Comparison of ENCODE assay signal across 1 fruit fly cellular context in the genomic region with DNA sequence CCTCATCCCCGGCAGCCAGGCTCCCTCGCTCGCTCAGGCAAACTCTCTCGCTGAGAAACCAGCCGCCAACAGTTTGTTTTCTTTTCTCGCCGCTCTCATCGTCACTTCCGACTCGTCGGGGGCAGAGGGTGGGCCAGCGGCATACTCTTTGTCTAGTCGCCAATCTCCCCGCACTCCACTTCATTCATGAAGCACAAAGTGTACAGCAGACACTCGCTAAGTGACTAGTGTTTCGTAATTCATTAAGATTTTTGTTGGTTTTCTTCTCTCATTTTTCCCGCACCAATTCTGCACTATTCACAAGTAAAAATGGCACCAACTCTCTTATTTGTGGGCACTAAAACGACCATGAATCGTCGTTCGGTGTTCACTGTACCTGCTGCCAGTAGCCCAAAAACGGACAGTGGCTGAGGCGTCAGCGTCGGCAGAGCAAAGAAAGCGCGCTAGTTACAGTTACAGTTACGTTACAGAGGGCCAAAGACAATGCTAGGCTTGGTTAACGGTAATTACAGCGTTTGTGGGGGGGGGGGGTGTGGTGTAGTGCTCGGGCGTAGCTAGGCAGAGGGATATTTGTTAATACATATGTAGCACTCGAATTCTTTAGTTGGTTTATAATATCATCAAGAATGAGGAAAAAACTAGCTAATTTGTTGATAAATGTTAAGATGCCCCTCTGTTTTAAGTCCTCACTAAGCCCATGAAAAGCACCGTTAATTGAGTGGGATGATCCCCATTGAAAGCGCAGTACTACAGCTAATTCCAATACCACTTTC.
TF ChIP-seq lines count a peak whose summit lies in the region.

No protein-coding gene starts in this region.

TF ChIP-seq in whole organism, embryonic, 481 proteins besides CTCF, POLR2A, EP300 and RAD21 (continued from another document and continues in another):
- TF ChIP-seq twi (tag; optimal IDR thresholded peaks at IDR 0.05; lab: Kevin White, UChicago) = peak; percentile 94
- peak; percentile 90 for TF ChIP-seq psq (GFP tag; optimal IDR thresholded peaks at IDR 0.05; lab: Kevin White, UChicago)
- peak; percentile 99 for TF ChIP-seq Optix (GFP tag; IDR thresholded peaks at IDR 0.05; lab: Robert Waterston, UW)
- TF ChIP-seq CG3407 (GFP tag; optimal IDR thresholded peaks at IDR 0.05; lab: Kevin White, UChicago) = peak; percentile 98
- TF ChIP-seq zen2 (GFP tag; IDR thresholded peaks at IDR 0.05; lab: Robert Waterston, UW; ENCODE audit: partially characterized antibody) = no peak
- TF ChIP-seq bbx (GFP tag; IDR thresholded peaks at IDR 0.05; lab: Robert Waterston, UW; ENCODE audit: partially characterized antibody) = no peak; the same call in 1 of the 2 replicates
- TF ChIP-seq Sry-β (GFP tag; optimal IDR thresholded peaks at IDR 0.05; lab: Kevin White, UChicago) = peak; percentile 68
- TF ChIP-seq CG18619 (GFP tag; optimal IDR thresholded peaks at IDR 0.05; lab: Kevin White, UChicago) = peak; percentile 98
- peak; percentile 99 for TF ChIP-seq NfI (GFP tag; optimal IDR thresholded peaks at IDR 0.05; lab: Kevin White, UChicago)
- TF ChIP-seq sd (tag; optimal IDR thresholded peaks at IDR 0.05; lab: Kevin White, UChicago) = peak; percentile 94
- TF ChIP-seq CG4404 (GFP tag; IDR thresholded peaks at IDR 0.05; lab: Robert Waterston, UW) = peak; percentile 97
- TF ChIP-seq ssp (GFP tag; IDR thresholded peaks at IDR 0.05; lab: Robert Waterston, UW) = peak; percentile 94
- peak; percentile 97 for TF ChIP-seq CG11723 (GFP tag; optimal IDR thresholded peaks at IDR 0.05; lab: Kevin White, UChicago)
- TF ChIP-seq onecut (GFP tag; IDR thresholded peaks at IDR 0.05; lab: Robert Waterston, UW) = peak; percentile 96
- TF ChIP-seq CG9609 (GFP tag; optimal IDR thresholded peaks at IDR 0.05; lab: Kevin White, UChicago) = peak; percentile 99
- peak; percentile 95 for TF ChIP-seq CG7987 (GFP tag; optimal IDR thresholded peaks at IDR 0.05; lab: Kevin White, UChicago)
- peak; percentile 98 for TF ChIP-seq cato (GFP tag; optimal IDR thresholded peaks at IDR 0.05; lab: Kevin White, UChicago; ENCODE audit: borderline replicate concordance)
- TF ChIP-seq trh (GFP tag; optimal IDR thresholded peaks at IDR 0.05; lab: Kevin White, UChicago) = peak; percentile 96
- peak; percentile 98 for TF ChIP-seq CG30431 (GFP tag; optimal IDR thresholded peaks at IDR 0.05; lab: Kevin White, UChicago)
- TF ChIP-seq Pdp1 (GFP tag; optimal IDR thresholded peaks at IDR 0.05; lab: Kevin White, UChicago) = peak; percentile 99
- TF ChIP-seq H2.0 (GFP tag; IDR thresholded peaks at IDR 0.05; lab: Robert Waterston, UW) = peak; percentile 98
- TF ChIP-seq esg (GFP tag; conservative IDR thresholded peaks at IDR 0.05; lab: Robert Waterston, UW) = peak; percentile 98
- peak; percentile 94 for TF ChIP-seq CG8359 (GFP tag; optimal IDR thresholded peaks at IDR 0.05; lab: Kevin White, UChicago; ENCODE audit: borderline replicate concordance)
- peak; percentile 97 for TF ChIP-seq CG17361 (GFP tag; IDR thresholded peaks at IDR 0.05; lab: Robert Waterston, UW)
- TF ChIP-seq yki (optimal IDR thresholded peaks at IDR 0.05; lab: Kevin White, UChicago) = no peak
- peak; percentile 98 for TF ChIP-seq CG1792 (GFP tag; optimal IDR thresholded peaks at IDR 0.05; lab: Kevin White, UChicago)
- no peak for TF ChIP-seq hth (optimal IDR thresholded peaks at IDR 0.05; lab: Kevin White, UChicago)
- TF ChIP-seq unpg (GFP tag; optimal IDR thresholded peaks at IDR 0.05; lab: Kevin White, UChicago) = peak; percentile 99
- TF ChIP-seq tap (tag; optimal IDR thresholded peaks at IDR 0.05; lab: Kevin White, UChicago) = peak; percentile 99
- peak; percentile 99 for TF ChIP-seq CG4617 (GFP tag; optimal IDR thresholded peaks at IDR 0.05; lab: Kevin White, UChicago; ENCODE audit: borderline replicate concordance)
- TF ChIP-seq dan (GFP tag; IDR thresholded peaks at IDR 0.05; lab: Robert Waterston, UW) = peak; percentile 91
- TF ChIP-seq lola (GFP tag; optimal IDR thresholded peaks at IDR 0.05; lab: Kevin White, UChicago) = peak in 1 of 3 experiments; percentile 94
- peak; percentile 99 for TF ChIP-seq ci (GFP tag; IDR thresholded peaks at IDR 0.05; lab: Robert Waterston, UW)
- peak; percentile 93 for TF ChIP-seq TFAM (GFP tag; optimal IDR thresholded peaks at IDR 0.05; lab: Kevin White, UChicago)
- peak; percentile 98 for TF ChIP-seq fu2 (GFP tag; optimal IDR thresholded peaks at IDR 0.05; lab: Kevin White, UChicago)
- peak; percentile 99 for TF ChIP-seq tx (GFP tag; optimal IDR thresholded peaks at IDR 0.05; lab: Kevin White, UChicago)
- peak; percentile 95 for TF ChIP-seq CG10431 (GFP tag; optimal IDR thresholded peaks at IDR 0.05; lab: Kevin White, UChicago)
- peak; percentile 98 for TF ChIP-seq crc (GFP tag; optimal IDR thresholded peaks at IDR 0.05; lab: Kevin White, UChicago)
- TF ChIP-seq CG12391 (tag; optimal IDR thresholded peaks at IDR 0.05; lab: Kevin White, UChicago) = peak; percentile 98
- TF ChIP-seq Dll (GFP tag; IDR thresholded peaks at IDR 0.05; lab: Robert Waterston, UW; ENCODE audit: partially characterized antibody) = no peak
- peak; percentile 92 for TF ChIP-seq sr (GFP tag; IDR thresholded peaks at IDR 0.05; lab: Robert Waterston, UW)
- TF ChIP-seq MBD-R2 (GFP tag; IDR thresholded peaks at IDR 0.05; lab: Robert Waterston, UW) = peak; percentile 98
- TF ChIP-seq tio (GFP tag; optimal IDR thresholded peaks at IDR 0.05; lab: Kevin White, UChicago) = peak; percentile 97
- TF ChIP-seq gfzf (GFP tag; optimal IDR thresholded peaks at IDR 0.05; lab: Kevin White, UChicago) = peak; percentile 41
- TF ChIP-seq CG7928 (GFP tag; optimal IDR thresholded peaks at IDR 0.05; lab: Kevin White, UChicago) = peak; percentile 77
- peak; percentile 99 for TF ChIP-seq CG12769 (tag; optimal IDR thresholded peaks at IDR 0.05; lab: Kevin White, UChicago)
- peak; percentile 96 for TF ChIP-seq Dbx (GFP tag; IDR thresholded peaks at IDR 0.05; lab: Robert Waterston, UW)
- peak; percentile 79 for TF ChIP-seq CG4360 (GFP tag; IDR thresholded peaks at IDR 0.05; lab: Robert Waterston, UW)
- peak; percentile 97 for TF ChIP-seq schlank (tag; optimal IDR thresholded peaks at IDR 0.05; lab: Kevin White, UChicago)
- TF ChIP-seq ash1 (GFP tag; optimal IDR thresholded peaks at IDR 0.05; lab: Kevin White, UChicago) = peak; percentile 92
- no peak for TF ChIP-seq HLHmδ (GFP tag; optimal IDR thresholded peaks at IDR 0.05; lab: Kevin White, UChicago)
- TF ChIP-seq Sin3A (optimal IDR thresholded peaks at IDR 0.05; lab: Kevin White, UChicago) = no peak
- peak; percentile 96 for TF ChIP-seq bowl (GFP tag; IDR thresholded peaks at IDR 0.05; lab: Robert Waterston, UW)
- TF ChIP-seq ab (GFP tag; optimal IDR thresholded peaks at IDR 0.05; lab: Kevin White, UChicago) = peak; percentile 97
- peak; percentile 99 for TF ChIP-seq CG7839 (tag; optimal IDR thresholded peaks at IDR 0.05; lab: Kevin White, UChicago)
- peak; percentile 99 for TF ChIP-seq Gug (GFP tag; IDR thresholded peaks at IDR 0.05; lab: Robert Waterston, UW)
- peak; percentile 98 for TF ChIP-seq NC2α (GFP tag; optimal IDR thresholded peaks at IDR 0.05; lab: Kevin White, UChicago)
- TF ChIP-seq CG7745 (tag; optimal IDR thresholded peaks at IDR 0.05; lab: Kevin White, UChicago) = peak; percentile 65
- TF ChIP-seq ham (GFP tag; IDR thresholded peaks at IDR 0.05; lab: Robert Waterston, UW) = peak; percentile 87
- TF ChIP-seq Fer1 (GFP tag; optimal IDR thresholded peaks at IDR 0.05; lab: Kevin White, UChicago) = peak; percentile 98
- peak; percentile 93 for TF ChIP-seq sim (GFP tag; IDR thresholded peaks at IDR 0.05; lab: Robert Waterston, UW)
- peak; percentile 97 for TF ChIP-seq CG15601 (tag; optimal IDR thresholded peaks at IDR 0.05; lab: Kevin White, UChicago)
- peak; percentile 98 for TF ChIP-seq so (GFP tag; IDR thresholded peaks at IDR 0.05; lab: Robert Waterston, UW)
- peak; percentile 98 for TF ChIP-seq p53 (GFP tag; optimal IDR thresholded peaks at IDR 0.05; lab: Kevin White, UChicago)
- TF ChIP-seq CG6791 (GFP tag; IDR thresholded peaks at IDR 0.05; lab: Robert Waterston, UW; ENCODE audit: partially characterized antibody) = no peak
- peak; percentile 98 for TF ChIP-seq Dip3 (GFP tag; optimal IDR thresholded peaks at IDR 0.05; lab: Kevin White, UChicago)
- TF ChIP-seq wek (GFP tag; optimal IDR thresholded peaks at IDR 0.05; lab: Kevin White, UChicago) = peak; percentile 94
- TF ChIP-seq run (tag; optimal IDR thresholded peaks at IDR 0.05; lab: Kevin White, UChicago) = peak; percentile 96
- TF ChIP-seq sens-2 (GFP tag; IDR thresholded peaks at IDR 0.05; lab: Robert Waterston, UW) = peak; percentile 98
- peak; percentile 98 for TF ChIP-seq CG14014 (GFP tag; IDR thresholded peaks at IDR 0.05; lab: Robert Waterston, UW)
- TF ChIP-seq gem (tag; optimal IDR thresholded peaks at IDR 0.05; lab: Kevin White, UChicago) = peak; percentile 99
- no peak for TF ChIP-seq prd (optimal IDR thresholded peaks at IDR 0.05; lab: Kevin White, UChicago)
- peak; percentile 99 for TF ChIP-seq prd (GFP tag; IDR thresholded peaks at IDR 0.05; lab: Robert Waterston, UW)
- peak; percentile 97 for TF ChIP-seq croc (GFP tag; conservative IDR thresholded peaks at IDR 0.05; lab: Robert Waterston, UW)
- peak; percentile 99 for TF ChIP-seq mam (GFP tag; optimal IDR thresholded peaks at IDR 0.05; lab: Kevin White, UChicago)
- peak; percentile 95 for TF ChIP-seq CG14710 (tag; optimal IDR thresholded peaks at IDR 0.05; lab: Kevin White, UChicago)
- TF ChIP-seq Mad (GFP tag; optimal IDR thresholded peaks at IDR 0.05; lab: Kevin White, UChicago) = peak; percentile 98
- peak; percentile 100 for TF ChIP-seq Med (GFP tag; lab: Kevin White, UChicago)
- peak; percentile 98 for TF ChIP-seq gro (GFP tag; optimal IDR thresholded peaks at IDR 0.05; lab: Kevin White, UChicago)
- peak; percentile 95 for TF ChIP-seq Oaz (GFP tag; IDR thresholded peaks at IDR 0.05; lab: Robert Waterston, UW)
- TF ChIP-seq CG8924 (tag; optimal IDR thresholded peaks at IDR 0.05; lab: Kevin White, UChicago) = peak; percentile 99
- peak in 1 of 2 experiments; percentile 98 for TF ChIP-seq Eip74EF (GFP tag; optimal IDR thresholded peaks at IDR 0.05; lab: Kevin White, UChicago)
- peak; percentile 99 for TF ChIP-seq lilli (GFP tag; optimal IDR thresholded peaks at IDR 0.05; lab: Kevin White, UChicago)
- peak; percentile 96 for TF ChIP-seq vfl (GFP tag; optimal IDR thresholded peaks at IDR 0.05; lab: Kevin White, UChicago)
- TF ChIP-seq dpn (GFP tag; optimal IDR thresholded peaks at IDR 0.05; lab: Kevin White, UChicago) = peak; percentile 99 to 100
- TF ChIP-seq scrt (GFP tag; optimal IDR thresholded peaks at IDR 0.05; lab: Kevin White, UChicago) = peak; percentile 96
- TF ChIP-seq MTF-1 (GFP tag; optimal IDR thresholded peaks at IDR 0.05; lab: Kevin White, UChicago; ENCODE audit: borderline replicate concordance) = peak; percentile 97
- no peak for TF ChIP-seq usp (GFP tag; optimal IDR thresholded peaks at IDR 0.05; lab: Kevin White, UChicago)
- TF ChIP-seq maf-S (GFP tag; optimal IDR thresholded peaks at IDR 0.05; lab: Kevin White, UChicago) = peak; percentile 98
- TF ChIP-seq CG2202 (tag; optimal IDR thresholded peaks at IDR 0.05; lab: Kevin White, UChicago) = peak; percentile 95
- TF ChIP-seq unc-4 (GFP tag; IDR thresholded peaks at IDR 0.05; lab: Robert Waterston, UW; ENCODE audit: partially characterized antibody) = no peak
- TF ChIP-seq Adf1 (GFP tag; IDR thresholded peaks at IDR 0.05; lab: Robert Waterston, UW) = peak; percentile 98
- TF ChIP-seq pros (GFP tag; optimal IDR thresholded peaks at IDR 0.05; lab: Kevin White, UChicago) = peak; percentile 60
- peak; percentile 97 for TF ChIP-seq peb (GFP tag; IDR thresholded peaks at IDR 0.05; lab: Robert Waterston, UW)
- TF ChIP-seq CG15073 (GFP tag; optimal IDR thresholded peaks at IDR 0.05; lab: Kevin White, UChicago) = peak; percentile 84
- peak; percentile 97 for TF ChIP-seq danr (GFP tag; IDR thresholded peaks at IDR 0.05; lab: Robert Waterston, UW)
- TF ChIP-seq Taf1 (GFP tag; IDR thresholded peaks at IDR 0.05; lab: Robert Waterston, UW) = peak; percentile 94
- peak; percentile 98 for TF ChIP-seq gce (GFP tag; IDR thresholded peaks at IDR 0.05; lab: Robert Waterston, UW)
- TF ChIP-seq pfk (GFP tag; optimal IDR thresholded peaks at IDR 0.05; lab: Kevin White, UChicago) = peak; percentile 21
- TF ChIP-seq CG8944 (GFP tag; optimal IDR thresholded peaks at IDR 0.05; lab: Kevin White, UChicago) = peak; percentile 99
- TF ChIP-seq bigmax (GFP tag; optimal IDR thresholded peaks at IDR 0.05; lab: Kevin White, UChicago) = peak; percentile 72
- peak; percentile 97 for TF ChIP-seq gt (GFP tag; IDR thresholded peaks at IDR 0.05; lab: Robert Waterston, UW)
- no peak for TF ChIP-seq CG34224 (GFP tag; IDR thresholded peaks at IDR 0.05; lab: Robert Waterston, UW; ENCODE audit: partially characterized antibody)
- peak; percentile 98 for TF ChIP-seq odd (GFP tag; optimal IDR thresholded peaks at IDR 0.05; lab: Kevin White, UChicago)
- TF ChIP-seq CG18476 (GFP tag; optimal IDR thresholded peaks at IDR 0.05; lab: Kevin White, UChicago) = peak; percentile 97
- peak; percentile 97 for TF ChIP-seq CG2889 (GFP tag; IDR thresholded peaks at IDR 0.05; lab: Robert Waterston, UW)
- peak; percentile 98 for TF ChIP-seq Atf6 (GFP tag; IDR thresholded peaks at IDR 0.05; lab: Robert Waterston, UW)
- peak; percentile 100 for TF ChIP-seq Ets65A (GFP tag; lab: Kevin White, UChicago)
- no peak for TF ChIP-seq pan (optimal IDR thresholded peaks at IDR 0.05; lab: Kevin White, UChicago)
- TF ChIP-seq pan (GFP tag; optimal IDR thresholded peaks at IDR 0.05 in 1 of 2, IDR thresholded peaks at IDR 0.05 in 1 of 2) = peak in 1 of 2 experiments; percentile 98
- TF ChIP-seq Dek (tag; optimal IDR thresholded peaks at IDR 0.05; lab: Kevin White, UChicago) = peak; percentile 99
- peak; percentile 99 for TF ChIP-seq CG15269 (tag; optimal IDR thresholded peaks at IDR 0.05; lab: Kevin White, UChicago)
- peak; percentile 95 for TF ChIP-seq CG10565 (GFP tag; optimal IDR thresholded peaks at IDR 0.05; lab: Kevin White, UChicago)
- peak; percentile 97 for TF ChIP-seq CG1602 (GFP tag; optimal IDR thresholded peaks at IDR 0.05; lab: Kevin White, UChicago)
- TF ChIP-seq D19A (tag; optimal IDR thresholded peaks at IDR 0.05; lab: Kevin White, UChicago) = peak; percentile 96
- TF ChIP-seq Vsx1 (GFP tag; optimal IDR thresholded peaks at IDR 0.05; lab: Kevin White, UChicago) = peak; percentile 94
- peak; percentile 98 for TF ChIP-seq jing (GFP tag; optimal IDR thresholded peaks at IDR 0.05; lab: Kevin White, UChicago)
- peak; percentile 99 for TF ChIP-seq CG30403 (GFP tag; optimal IDR thresholded peaks at IDR 0.05; lab: Kevin White, UChicago)
- no peak for TF ChIP-seq hkb (optimal IDR thresholded peaks at IDR 0.05; lab: Kevin White, UChicago)
- peak; percentile 99 for TF ChIP-seq hkb (GFP tag; IDR thresholded peaks at IDR 0.05; lab: Robert Waterston, UW)
- TF ChIP-seq dmrt11E (tag; optimal IDR thresholded peaks at IDR 0.05; lab: Kevin White, UChicago) = peak; percentile 93
